Worm (Caenorhabditis elegans): Measurements from ENCODE around the gene F58B4.2.

The F58B4.2 gene

DNA sequence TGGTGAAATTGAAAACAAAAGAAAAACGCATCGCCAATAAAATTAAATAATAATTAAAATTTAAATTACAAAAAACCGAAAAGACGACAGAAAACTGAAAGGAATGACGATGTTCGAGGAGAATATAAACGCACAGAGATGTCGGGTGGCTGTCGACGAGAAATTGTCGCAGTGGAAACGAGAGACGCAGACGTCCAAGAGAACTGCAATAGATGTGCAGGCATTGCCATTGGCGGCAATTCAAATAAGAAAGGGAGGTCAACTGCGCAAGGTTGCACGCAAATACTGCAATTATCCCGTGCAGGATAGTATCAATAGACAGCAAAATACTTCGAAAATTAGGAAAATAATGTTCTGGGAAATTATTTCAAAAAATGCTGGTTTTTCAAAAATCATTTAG, 21.1 kb downstream of the F58B4.2 start (continued):
- peak; percentile 90 for TF ChIP-seq Y56A3A.18 (GFP tag; IDR thresholded peaks at IDR 0.05)
- peak; percentile 94 for TF ChIP-seq ztf-26 (tag; optimal IDR thresholded peaks at IDR 0.05)
- peak; percentile 94 for TF ChIP-seq zfh-2 (GFP tag; conservative IDR thresholded peaks at IDR 0.05)
- peak; percentile 1 for TF ChIP-seq mel-28 (tag; optimal IDR thresholded peaks at IDR 0.05; ENCODE audit: borderline replicate concordance)
- TF ChIP-seq ztf-3 (GFP tag; optimal IDR thresholded peaks at IDR 0.05) = peak; percentile 94
- peak; percentile 95 for TF ChIP-seq madf-10 (tag; optimal IDR thresholded peaks at IDR 0.05)
- peak; percentile 81; the same call in 1 of the 2 replicates for TF ChIP-seq bed-2 (GFP tag; IDR thresholded peaks at IDR 0.05)
- TF ChIP-seq him-1 (tag; optimal IDR thresholded peaks at IDR 0.05) = peak; percentile 95
- peak; percentile 82 for TF ChIP-seq F57C9.4 (tag; optimal IDR thresholded peaks at IDR 0.05)
- no peak for TF ChIP-seq mxl-1 (tag; optimal IDR thresholded peaks at IDR 0.05)
- TF ChIP-seq F55B11.4 (tag; optimal IDR thresholded peaks at IDR 0.05; ENCODE audit: borderline replicate concordance, insufficient read depth) = no peak
- peak; percentile 81 for TF ChIP-seq snpc-1.1 (tag; optimal IDR thresholded peaks at IDR 0.05; ENCODE audit: insufficient read depth)
- TF ChIP-seq pbrm-1 (GFP tag; IDR thresholded peaks at IDR 0.05) = peak; percentile 98
- no peak for TF ChIP-seq fkh-3 (tag; optimal IDR thresholded peaks at IDR 0.05)
- TF ChIP-seq nhr-120 (GFP tag; IDR thresholded peaks at IDR 0.05) = 0 out of 2 replicates have a peak, but pooled peaks have one; percentile 69
- TF ChIP-seq F37B4.10 (GFP tag; IDR thresholded peaks at IDR 0.05) = 0 out of 2 replicates have a peak, but pooled peaks have one; percentile 90
- peak; percentile 78 for TF ChIP-seq xnd-1 (tag; optimal IDR thresholded peaks at IDR 0.05)
- peak; percentile 89 for TF ChIP-seq attf-6 (GFP tag; IDR thresholded peaks at IDR 0.05)
- TF ChIP-seq repo-1 (tag; optimal IDR thresholded peaks at IDR 0.05) = peak; percentile 93
- peak; percentile 82 for TF ChIP-seq gei-17 (GFP tag; optimal IDR thresholded peaks at IDR 0.05)
- peak; percentile 80 for TF ChIP-seq snpc-1.3 (tag; optimal IDR thresholded peaks at IDR 0.05; ENCODE audit: insufficient read depth)
- no peak for TF ChIP-seq tbx-9 (tag; optimal IDR thresholded peaks at IDR 0.05; ENCODE audit: borderline replicate concordance)
- peak; percentile 55 for TF ChIP-seq ama-1 (optimal IDR thresholded peaks at IDR 0.05)
- TF ChIP-seq ama-1 (GFP tag; optimal IDR thresholded peaks at IDR 0.05) = peak in 1 of 2 experiments; percentile 69
- TF ChIP-seq zim-3 (tag; optimal IDR thresholded peaks at IDR 0.05) = peak; percentile 94
- peak; percentile 94 for TF ChIP-seq madf-6 (GFP tag; IDR thresholded peaks at IDR 0.05)
- peak; percentile 73 to 77 for TF ChIP-seq rec-8 (tag; optimal IDR thresholded peaks at IDR 0.05)
- peak; percentile 98 for TF ChIP-seq madf-3 (GFP tag; IDR thresholded peaks at IDR 0.05)
- peak; percentile 95 for TF ChIP-seq D2030.7 (GFP tag; IDR thresholded peaks at IDR 0.05)
- peak; percentile 97 for TF ChIP-seq K12H6.12 (tag; optimal IDR thresholded peaks at IDR 0.05)
- TF ChIP-seq snpc-4 (GFP tag; optimal IDR thresholded peaks at IDR 0.05) = peak; percentile 81
- peak; percentile 90 to 93 (median 91) for TF ChIP-seq snpc-4 (tag; optimal IDR thresholded peaks at IDR 0.05)
- peak; percentile 33 for TF ChIP-seq B0261.1 (tag; optimal IDR thresholded peaks at IDR 0.05)
- TF ChIP-seq athp-1 (tag; optimal IDR thresholded peaks at IDR 0.05) = peak; percentile 99
- peak; percentile 96 for TF ChIP-seq atf-7 (tag; optimal IDR thresholded peaks at IDR 0.05)
- peak; percentile 97 for TF ChIP-seq chd-7 (tag; optimal IDR thresholded peaks at IDR 0.05)
- peak; percentile 87 for TF ChIP-seq B0019.2 (GFP tag; conservative IDR thresholded peaks at IDR 0.05)
- peak; percentile 96 for TF ChIP-seq unc-130 (GFP tag; optimal IDR thresholded peaks at IDR 0.05)
- peak; percentile 84 for TF ChIP-seq lin-26 (GFP tag; IDR thresholded peaks at IDR 0.05)
- TF ChIP-seq lsl-1 (GFP tag; optimal IDR thresholded peaks at IDR 0.05) = peak; percentile 87
- peak; percentile 88 for TF ChIP-seq hrde-1 (tag; optimal IDR thresholded peaks at IDR 0.05; ENCODE audit: borderline replicate concordance)
- peak; percentile 81 for TF ChIP-seq T07F8.4 (tag; optimal IDR thresholded peaks at IDR 0.05)
- TF ChIP-seq let-526 (GFP tag; IDR thresholded peaks at IDR 0.05) = peak; percentile 95
- peak; percentile 100 for TF ChIP-seq attf-5 (GFP tag; optimal IDR thresholded peaks at IDR 0.05)
- TF ChIP-seq Y79H2A.3 (GFP tag; conservative IDR thresholded peaks at IDR 0.05) = peak; percentile 88; the same call in 1 of the 2 replicates
- no peak for TF ChIP-seq F57A8.1 (GFP tag; optimal IDR thresholded peaks at IDR 0.05)
